Worm (Caenorhabditis elegans): Measurements from ENCODE around the gene lgc-39.

lgc-39 gene

DNA sequence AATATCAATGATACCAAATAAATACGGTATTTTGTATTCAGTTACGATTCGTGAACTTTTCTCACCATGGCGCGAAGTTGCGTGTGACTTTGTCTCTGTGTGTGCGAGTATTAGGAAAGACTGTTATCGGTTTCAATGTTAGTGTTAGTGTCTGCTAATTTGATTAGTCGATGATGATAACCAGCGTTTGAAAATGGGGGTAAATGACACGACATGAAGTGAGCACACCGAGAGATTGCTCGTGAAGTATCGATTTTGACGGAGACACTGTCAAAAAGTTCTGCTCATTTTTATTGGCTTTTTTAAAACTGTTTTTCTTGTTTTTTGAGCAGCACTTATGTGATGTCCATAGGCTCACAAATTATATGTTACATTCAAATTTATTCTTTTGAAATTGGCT is 23.1 kb downstream of the lgc-39 start (continued):
- TF ChIP-seq hlh-11 (tag; optimal IDR thresholded peaks at IDR 0.05) = peak; percentile 71
- TF ChIP-seq mxl-3 (GFP tag; optimal IDR thresholded peaks at IDR 0.05) = no peak

DNA sequence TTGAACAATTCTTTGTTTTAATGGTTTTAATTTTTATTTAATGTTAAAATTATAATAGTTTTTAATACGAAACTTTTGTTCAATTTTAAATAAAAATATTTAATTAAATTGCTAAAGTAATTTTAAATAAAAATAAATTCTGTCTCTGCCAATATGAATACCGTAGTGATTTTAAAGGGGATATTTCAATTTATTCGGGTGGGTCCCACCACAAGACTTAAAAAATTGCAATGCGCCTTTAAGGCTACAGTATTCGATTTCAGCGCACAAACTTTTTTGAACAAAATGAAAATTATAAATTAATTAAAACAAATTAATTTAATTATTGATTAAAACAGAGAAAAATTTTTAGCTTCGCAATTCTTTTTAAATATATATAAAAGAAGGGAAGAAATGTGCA is 23.8 kb downstream of the lgc-39 start:
- peak; percentile 53; the same call in 1 of the 2 replicates for TF ChIP-seq snpc-1.2 (GFP tag; IDR thresholded peaks at IDR 0.05)
- no peak for TF ChIP-seq ctbp-1 (GFP tag; IDR thresholded peaks at IDR 0.05)
- peak; percentile 36 for TF ChIP-seq F49E8.2 (tag; optimal IDR thresholded peaks at IDR 0.05; ENCODE audit: borderline replicate concordance)
- no peak for TF ChIP-seq pha-4 (GFP tag; IDR thresholded peaks at IDR 0.05)
- TF ChIP-seq pha-4 (tag; optimal IDR thresholded peaks at IDR 0.05) = no peak
- no peak for TF ChIP-seq Y75B8A.6 (GFP tag; IDR thresholded peaks at IDR 0.05)
- TF ChIP-seq set-16 (GFP tag; IDR thresholded peaks at IDR 0.05) = no peak
- no peak for TF ChIP-seq nhr-102 (tag; optimal IDR thresholded peaks at IDR 0.05)
- TF ChIP-seq zip-2 (tag; optimal IDR thresholded peaks at IDR 0.05) = no peak
- TF ChIP-seq pqm-1 (tag; optimal IDR thresholded peaks at IDR 0.05) = no peak
- TF ChIP-seq mes-2 (tag; optimal IDR thresholded peaks at IDR 0.05; ENCODE audit: poor library complexity, severe bottlenecking) = no peak
- no peak for TF ChIP-seq D1046.2 (GFP tag; IDR thresholded peaks at IDR 0.05)

DNA sequence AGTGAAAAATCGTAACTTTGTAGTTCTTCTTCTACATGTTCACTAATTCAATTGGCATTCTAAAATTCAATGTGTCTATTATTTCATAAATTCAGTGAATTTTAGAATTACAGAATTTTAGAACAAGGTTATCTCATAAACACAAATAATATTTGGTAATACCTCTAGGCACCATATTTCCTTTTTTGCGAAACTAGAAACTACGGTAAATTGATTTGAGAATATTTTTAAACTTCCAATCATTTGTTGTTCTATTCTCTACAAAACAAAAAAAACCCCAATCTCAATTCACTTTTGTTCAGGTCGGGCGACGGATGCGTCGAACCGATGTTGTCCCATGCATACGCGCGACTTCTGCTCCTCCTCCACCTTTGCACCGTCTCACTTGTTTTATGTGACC is 24.6 kb downstream of the lgc-39 start, which contains the start of gene F09G2.1:
F09G2.1 (plus strand) TSS at position 301 of the 400 bp plus-strand sequence.
- TF ChIP-seq mxl-2 (GFP tag; conservative IDR thresholded peaks at IDR 0.05) (no peak), daf-16 (GFP tag; optimal IDR thresholded peaks at IDR 0.05) (no peak), daf-16 (tag; optimal IDR thresholded peaks at IDR 0.05) (peak; percentile 9), zip-11 (GFP tag; IDR thresholded peaks at IDR 0.05) (no peak)

DNA sequence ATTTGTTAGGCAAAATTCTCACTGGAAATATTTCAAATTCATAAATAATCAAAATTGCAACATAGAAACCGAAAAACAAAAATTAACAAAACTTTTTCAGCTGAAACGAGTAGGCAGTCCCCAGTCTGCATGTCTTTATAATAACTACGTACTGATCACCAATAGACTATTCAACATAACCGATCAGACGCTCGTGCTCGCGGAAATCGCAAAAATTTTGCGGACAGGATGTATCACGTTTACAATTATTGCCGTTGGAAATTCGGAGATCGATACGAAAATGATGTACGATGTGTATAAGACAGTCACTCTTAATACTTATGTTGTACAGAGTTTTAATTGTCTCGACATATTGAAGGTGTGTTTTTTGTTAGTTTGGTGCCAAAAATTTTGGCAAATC is 26.1 kb downstream of the lgc-39 start:
- TF ChIP-seq unc-62 (GFP tag; optimal IDR thresholded peaks at IDR 0.05 in 1 of 2) (peak in 1 of 2 experiments; percentile 94), unc-62 (tag; optimal IDR thresholded peaks at IDR 0.05) (no peak), daf-8 (GFP tag; IDR thresholded peaks at IDR 0.05) (no peak)

DNA sequence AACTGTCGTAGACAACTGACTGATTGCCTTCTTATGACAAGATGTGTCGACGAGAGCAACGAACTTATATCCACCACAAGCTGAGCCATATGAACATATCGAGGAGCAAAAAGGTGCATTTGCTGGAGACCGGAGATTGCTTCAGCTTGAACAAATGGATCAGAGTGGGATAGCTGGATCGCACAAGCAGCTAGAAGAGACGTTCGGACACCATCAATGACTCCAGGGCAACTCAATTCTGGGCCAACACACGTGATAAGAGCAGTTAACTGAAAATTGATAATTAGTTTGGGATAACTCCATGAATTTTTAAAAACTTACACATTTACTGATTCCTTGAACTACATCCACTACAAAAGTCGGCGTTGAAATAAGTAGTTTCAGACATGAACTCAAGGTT is 33.7 kb downstream of the lgc-39 start:
- TF ChIP-seq daf-16 (GFP tag; optimal IDR thresholded peaks at IDR 0.05) (no peak), daf-16 (tag; optimal IDR thresholded peaks at IDR 0.05) (no peak), unc-62 (GFP tag; optimal IDR thresholded peaks at IDR 0.05 in 1 of 2) (peak in 1 of 2 experiments; percentile 63), unc-62 (tag; optimal IDR thresholded peaks at IDR 0.05) (no peak)

DNA sequence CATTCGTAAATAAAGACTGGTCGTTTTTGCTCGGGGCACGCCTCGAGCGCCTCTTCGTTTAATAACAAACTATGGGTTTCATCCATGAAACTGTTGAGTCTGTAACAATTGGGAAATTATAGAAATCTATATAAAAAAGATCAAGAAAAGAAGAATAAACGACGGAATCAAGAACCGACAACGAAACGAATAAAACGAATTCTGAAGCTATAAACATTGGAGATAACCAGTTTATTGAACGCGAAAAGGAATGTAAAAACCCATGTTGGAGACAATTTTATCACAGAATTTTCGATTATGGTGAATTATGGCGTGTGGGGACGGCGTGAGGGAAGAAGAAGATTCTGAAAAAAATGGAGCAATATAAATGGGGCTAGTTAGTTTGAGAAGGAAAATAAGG is 39.5 kb downstream of the lgc-39 start, which contains the start of gene soap-1:
soap-1 (minus strand) TSS at position 101 of the 400 bp plus-strand sequence.
- TF ChIP-seq mxl-2 (GFP tag; conservative IDR thresholded peaks at IDR 0.05) (no peak), mep-1 (tag; optimal IDR thresholded peaks at IDR 0.05) (no peak), ctbp-1 (GFP tag; IDR thresholded peaks at IDR 0.05) (no peak), sdz-12 (GFP tag; optimal IDR thresholded peaks at IDR 0.05) (no peak), nhr-11 (tag; optimal IDR thresholded peaks at IDR 0.05) (no peak), lin-29 (GFP tag; IDR thresholded peaks at IDR 0.05) (no peak), dpl-1 (GFP tag; optimal IDR thresholded peaks at IDR 0.05) (no peak), hmg-1.1 (GFP tag; IDR thresholded peaks at IDR 0.05) (no peak), pqm-1 (tag; optimal IDR thresholded peaks at IDR 0.05) (no peak), F44E2.7 (GFP tag; IDR thresholded peaks at IDR 0.05) (no peak), aha-1 (tag) (no peak), dmd-8 (GFP tag; IDR thresholded peaks at IDR 0.05) (no peak), lin-13 (GFP tag; optimal IDR thresholded peaks at IDR 0.05) (no peak), hlh-30 (tag; optimal IDR thresholded peaks at IDR 0.05; ENCODE audit: insufficient read depth) (no peak), Y48G9A.11 (GFP tag; IDR thresholded peaks at IDR 0.05) (no peak), egl-27 (tag; optimal IDR thresholded peaks at IDR 0.05) (no peak)

All from whole organism, L4 larva.